ENCODE assay signal across 2 fruit fly cellular contexts in genomic region chr3R:26251730-26252129, dm6.
TF ChIP-seq lines count a peak whose summit lies in the region.

No protein-coding gene starts in this region.

- no peak for TF ChIP-seq CTCF in whole organism, embryonic (GFP tag; optimal IDR thresholded peaks at IDR 0.05; lab: Kevin White, UChicago)

TF ChIP-seq in whole organism, embryonic, 481 proteins besides CTCF, POLR2A, EP300 and RAD21:
- TF ChIP-seq Pdp1 (GFP tag; optimal IDR thresholded peaks at IDR 0.05; lab: Kevin White, UChicago) (peak in 1 of 2 experiments; percentile 35), chn (GFP tag; optimal IDR thresholded peaks at IDR 0.05; lab: Kevin White, UChicago) (no peak), dm (GFP tag; optimal IDR thresholded peaks at IDR 0.05; lab: Kevin White, UChicago) (no peak), Jarid2 (GFP tag; optimal IDR thresholded peaks at IDR 0.05; lab: Kevin White, UChicago) (no peak), CG3995 (GFP tag; optimal IDR thresholded peaks at IDR 0.05; lab: Kevin White, UChicago) (no peak), gem (tag; optimal IDR thresholded peaks at IDR 0.05; lab: Kevin White, UChicago) (peak; percentile 6), ap (GFP tag; IDR thresholded peaks at IDR 0.05; lab: Robert Waterston, UW) (no peak), dimm (GFP tag; IDR thresholded peaks at IDR 0.05; lab: Robert Waterston, UW) (0 out of 2 replicates have a peak, but pooled peaks have one; percentile 3), mam (GFP tag; optimal IDR thresholded peaks at IDR 0.05; lab: Kevin White, UChicago) (no peak), Med (GFP tag; lab: Kevin White, UChicago) (peak; percentile 13), Sry-β (GFP tag; optimal IDR thresholded peaks at IDR 0.05; lab: Kevin White, UChicago) (no peak), C15 (GFP tag; IDR thresholded peaks at IDR 0.05; lab: Robert Waterston, UW) (no peak), sd (tag; optimal IDR thresholded peaks at IDR 0.05; lab: Kevin White, UChicago) (no peak), vnd (GFP tag; IDR thresholded peaks at IDR 0.05; lab: Robert Waterston, UW; ENCODE audit: partially characterized antibody) (no peak), CG11093 (GFP tag; IDR thresholded peaks at IDR 0.05; lab: Robert Waterston, UW) (no peak), sens (GFP tag; lab: Kevin White, UChicago) (peak; percentile 63), chm (GFP tag; IDR thresholded peaks at IDR 0.05; lab: Robert Waterston, UW) (no peak)

TF ChIP-seq in whole organism, prepupa, 60 proteins besides CTCF, POLR2A, EP300 and RAD21:
- TF ChIP-seq Eip78C (GFP tag; lab: Kevin White, UChicago) (peak; percentile 52), CG8119 (GFP tag; IDR thresholded peaks at IDR 0.05; lab: Robert Waterston, UW) (no peak)
